Worm (Caenorhabditis elegans) whole organism, mixed stage, embryonic: ENCODE results near the gene Y48C3A.14.

Source experiments
- flh-1 ChIP-seq: fragments of 200-800 bp; sonication (Bioruptor generic); optimal IDR thresholded peaks from 2 replicates; lab custom pipeline; 2018; ENCODE audit warnings: mild to moderate bottlenecking, missing genetic modification characterization, moderate library complexity, missing compliant biosample characterization
- hlh-1 ChIP-seq: fragments of 150-350 bp; optimal IDR thresholded peaks from 2 replicates; lab custom pipeline; 2014; ENCODE audit warnings: missing biosample characterization, missing genetic modification reagents, missing genetic modification characterization
- mab-5 ChIP-seq: fragments of 150-350 bp; optimal IDR thresholded peaks from 2 replicates; lab custom pipeline; 2014; ENCODE audit warnings: missing biosample characterization, missing genetic modification characterization
- pha-4 ChIP-seq: fragments of 150-350 bp; optimal IDR thresholded peaks from 2 replicates; lab custom pipeline; 2018; ENCODE audit warnings: missing biosample characterization, missing genetic modification reagents, missing genetic modification characterization

The Y48C3A.14 gene

ce11 chrII:13451321-13451720 is 61.8 kb downstream of the Y48C3A.14 start:
- TF ChIP-seq pha-4 (tag; lab: Kevin White, UChicago) (no peak), hlh-1 (tag; lab: Kevin White, UChicago) (no peak), flh-1 (no peak), mab-5 (tag; lab: Kevin White, UChicago) (no peak)
